Fruit fly (Drosophila melanogaster) whole organism, embryonic: ENCODE results near the gene CG5762.

Source experiments
- Ada2b ChIP-seq: fragments of 200-800 bp; sonication (Bioruptor generic); IDR thresholded peaks from 2 replicates; pipeline ENCODE4 v1.3.6; 2022; ENCODE audit warnings: missing biosample characterization, missing genetic modification characterization
- CG11247 ChIP-seq: fragments of 200-800 bp; sonication (Bioruptor generic); IDR thresholded peaks from 2 replicates; pipeline ENCODE4 v1.3.6; 2022; ENCODE audit warnings: missing biosample characterization, missing genetic modification characterization
- CG11696 ChIP-seq: fragments of 200-800 bp; sonication (Bioruptor generic); IDR thresholded peaks from 2 replicates; pipeline ENCODE4 v1.3.6; 2022; ENCODE audit warnings: missing biosample characterization, missing genetic modification characterization
- CG12769 ChIP-seq: fragments of 200-800 bp; sonication (Bioruptor generic); optimal IDR thresholded peaks from 2 replicates; lab custom pipeline; 2019; ENCODE audit warnings: missing biosample characterization, mild to moderate bottlenecking, missing genetic modification characterization, moderate library complexity
- CG15601 ChIP-seq: fragments of 200-800 bp; sonication (Bioruptor generic); optimal IDR thresholded peaks from 3 replicates; lab custom pipeline; 2019; ENCODE audit warnings: missing biosample characterization, mild to moderate bottlenecking, missing genetic modification characterization, moderate library complexity
- CG1602 ChIP-seq: fragments of 200-800 bp; sonication (Bioruptor generic); optimal IDR thresholded peaks from 3 replicates; lab custom pipeline; 2016; ENCODE audit warnings: missing biosample characterization, missing genetic modification characterization
- CG1647 ChIP-seq: fragments of 200-800 bp; sonication (Bioruptor generic); optimal IDR thresholded peaks from 3 replicates; lab custom pipeline; 2016; ENCODE audit warnings: missing biosample characterization, missing genetic modification characterization
- CG1792 ChIP-seq: fragments of 200-800 bp; sonication (Bioruptor generic); optimal IDR thresholded peaks from 2 replicates; lab custom pipeline; 2016; ENCODE audit warnings: missing biosample characterization, missing genetic modification characterization
- CG18476 ChIP-seq: fragments of 200-800 bp; sonication (Bioruptor generic); optimal IDR thresholded peaks from 2 replicates; lab custom pipeline; 2016; ENCODE audit warnings: missing biosample characterization, mild to moderate bottlenecking, missing genetic modification characterization
- CG18764 ChIP-seq: fragments of 200-800 bp; sonication (Bioruptor generic); optimal IDR thresholded peaks from 3 replicates; lab custom pipeline; 2016; ENCODE audit warnings: missing biosample characterization, missing genetic modification characterization
- CG2129 ChIP-seq: fragments of 200-800 bp; sonication (Bioruptor generic); IDR thresholded peaks from 2 replicates; pipeline ENCODE4 v1.3.6; 2022; ENCODE audit warnings: missing biosample characterization, missing genetic modification characterization; ENCODE audit not compliant: partially characterized antibody
- CG31365 ChIP-seq: fragments of 200-800 bp; sonication (Bioruptor generic); optimal IDR thresholded peaks from 2 replicates; lab custom pipeline; 2018; ENCODE audit warnings: missing biosample characterization, mild to moderate bottlenecking, missing genetic modification characterization
- CG43689 ChIP-seq: fragments of 200-800 bp; sonication (Bioruptor generic); IDR thresholded peaks from 2 replicates; pipeline ENCODE4 v1.3.6; 2022; ENCODE audit warnings: missing biosample characterization, missing genetic modification characterization
- CG6689 ChIP-seq: fragments of 200-800 bp; sonication (Bioruptor generic); IDR thresholded peaks from 2 replicates; pipeline ENCODE4 v1.3.6; 2022; ENCODE audit warnings: missing biosample characterization, missing genetic modification characterization
- CHES-1-like ChIP-seq: fragments of 200-800 bp; sonication (Bioruptor generic); optimal IDR thresholded peaks from 2 replicates; lab custom pipeline; 2016; ENCODE audit warnings: missing biosample characterization, missing genetic modification characterization
- Dbx ChIP-seq: fragments of 200-800 bp; sonication (Bioruptor generic); IDR thresholded peaks from 3 replicates; pipeline ENCODE4 v1.3.6; 2022; ENCODE audit warnings: missing biosample characterization, missing genetic modification characterization
- Deaf1 ChIP-seq: fragments of 200-800 bp; optimal IDR thresholded peaks from 3 replicates; lab custom pipeline; 2019; ENCODE audit warnings: missing biosample characterization, mild to moderate bottlenecking, missing genetic modification characterization, moderate library complexity
- E2f2 ChIP-seq: fragments of 200-800 bp; sonication (Bioruptor generic); IDR thresholded peaks from 2 replicates; pipeline ENCODE4 v1.3.6; 2022; ENCODE audit warnings: missing biosample characterization, missing genetic modification characterization
- Ets97D ChIP-seq: fragments of 200-800 bp; sonication (Bioruptor generic); optimal IDR thresholded peaks from 3 replicates; lab custom pipeline; 2016; ENCODE audit warnings: missing biosample characterization, missing genetic modification characterization
- GATAe ChIP-seq: fragments of 200-800 bp; sonication (Bioruptor generic); conservative IDR thresholded peaks from 2 replicates; pipeline ENCODE4 v1.3.6; 2022; ENCODE audit warnings: missing biosample characterization, missing genetic modification characterization
- Hr3 ChIP-seq: fragments of 200-800 bp; sonication (Bioruptor generic); optimal IDR thresholded peaks from 3 replicates; lab custom pipeline; 2016; ENCODE audit warnings: missing biosample characterization, missing genetic modification characterization
- Lhr ChIP-seq: fragments of 200-800 bp; sonication (Bioruptor generic); optimal IDR thresholded peaks from 3 replicates; lab custom pipeline; 2017; ENCODE audit warnings: mild to moderate bottlenecking, missing biosample characterization, missing genetic modification reagents, missing genetic modification characterization
- NC2α ChIP-seq: fragments of 200-800 bp; sonication (Bioruptor generic); optimal IDR thresholded peaks from 2 replicates; lab custom pipeline; 2016; ENCODE audit warnings: missing biosample characterization, missing genetic modification characterization
- NK7.1 ChIP-seq: fragments of 200-800 bp; sonication (Bioruptor generic); optimal IDR thresholded peaks from 3 replicates; lab custom pipeline; 2016; ENCODE audit warnings: missing biosample characterization, missing genetic modification characterization
- Nf-YA ChIP-seq: fragments of 200-800 bp; sonication (Bioruptor generic); IDR thresholded peaks from 2 replicates; pipeline ENCODE4 v1.3.6; 2022; ENCODE audit warnings: missing biosample characterization, missing genetic modification characterization
- Stat92E ChIP-seq, 3 experiments: fragments of >200 bp in 2 of 3; fragments of 200-800 bp in 1 of 3; sonication (Bioruptor generic) in 1 of 3; optimal IDR thresholded peaks; 2 replicates each; lab custom pipeline; 2017 to 2019; ENCODE audit warnings: missing biosample characterization in 3 of 3, missing genetic modification characterization in 3 of 3, mild to moderate bottlenecking in 1 of 3, moderate library complexity in 1 of 3
- al ChIP-seq: fragments of 200-800 bp; sonication (Bioruptor generic); IDR thresholded peaks from 2 replicates; pipeline ENCODE4 v1.3.6; 2022; ENCODE audit warnings: missing biosample characterization, missing genetic modification characterization
- ap ChIP-seq: fragments of 200-800 bp; sonication (Bioruptor generic); IDR thresholded peaks from 2 replicates; pipeline ENCODE4 v1.3.6; 2022; ENCODE audit warnings: missing biosample characterization, missing genetic modification characterization
- bcd ChIP-seq: fragments of 200-800 bp; sonication (Bioruptor generic); optimal IDR thresholded peaks from 2 replicates; lab custom pipeline; 2017; ENCODE audit warnings: missing biosample characterization, mild to moderate bottlenecking, missing genetic modification characterization
- bowl ChIP-seq: fragments of 200-800 bp; sonication (Bioruptor generic); IDR thresholded peaks from 2 replicates; pipeline ENCODE4 v1.3.6; 2022; ENCODE audit warnings: missing biosample characterization, missing genetic modification characterization
- chm ChIP-seq: fragments of 200-800 bp; sonication (Bioruptor generic); IDR thresholded peaks from 2 replicates; pipeline ENCODE4 v1.3.6; 2022; ENCODE audit warnings: missing biosample characterization, missing genetic modification characterization
- ci ChIP-seq: fragments of 200-800 bp; sonication (Bioruptor generic); IDR thresholded peaks from 3 replicates; pipeline ENCODE4 v1.3.6; 2022; ENCODE audit warnings: missing biosample characterization, missing genetic modification characterization
- ems ChIP-seq: fragments of 200-800 bp; sonication (Bioruptor generic); optimal IDR thresholded peaks from 3 replicates; lab custom pipeline; 2016; ENCODE audit warnings: missing biosample characterization, missing genetic modification characterization
- fd102C ChIP-seq: fragments of 200-800 bp; sonication (Bioruptor generic); optimal IDR thresholded peaks from 2 replicates; lab custom pipeline; 2018; ENCODE audit warnings: missing biosample characterization, mild to moderate bottlenecking, missing genetic modification characterization, moderate library complexity
- fd96Cb ChIP-seq: fragments of 200-800 bp; sonication (Bioruptor generic); optimal IDR thresholded peaks from 2 replicates; lab custom pipeline; 2018; ENCODE audit warnings: missing biosample characterization, mild to moderate bottlenecking, missing genetic modification characterization, moderate library complexity
- gce ChIP-seq: fragments of 200-800 bp; sonication (Bioruptor generic); IDR thresholded peaks from 3 replicates; pipeline ENCODE4 v1.3.6; 2022; ENCODE audit warnings: missing biosample characterization, missing genetic modification characterization
- hbn ChIP-seq: fragments of 200-800 bp; sonication (Bioruptor generic); IDR thresholded peaks from 2 replicates; pipeline ENCODE4 v1.3.6; 2022; ENCODE audit warnings: missing biosample characterization, missing genetic modification characterization; ENCODE audit not compliant: partially characterized antibody
- ken ChIP-seq: fragments of 200-800 bp; sonication (Bioruptor generic); IDR thresholded peaks from 3 replicates; pipeline ENCODE4 v1.3.6; 2022; ENCODE audit warnings: missing biosample characterization, missing genetic modification characterization
- mld ChIP-seq: fragments of 200-800 bp; sonication (Bioruptor generic); IDR thresholded peaks from 3 replicates; pipeline ENCODE4 v1.3.6; 2022; ENCODE audit warnings: missing biosample characterization, missing genetic modification characterization; ENCODE audit not compliant: partially characterized antibody
- pnt ChIP-seq: fragments of 200-800 bp; sonication (Bioruptor generic); optimal IDR thresholded peaks from 3 replicates; lab custom pipeline; 2016; ENCODE audit warnings: missing biosample characterization, missing genetic modification characterization
- salm ChIP-seq: fragments of 200-800 bp; sonication (Bioruptor generic); optimal IDR thresholded peaks from 2 replicates; lab custom pipeline; 2018; ENCODE audit warnings: missing biosample characterization, mild to moderate bottlenecking, missing genetic modification characterization
- sc ChIP-seq, 3 experiments: fragments of >200 bp in 2 of 3; fragments of 200-800 bp in 1 of 3; sonication (Bioruptor generic) in 1 of 3; optimal IDR thresholded peaks; 2 replicates in 2 of 3; 3 replicates in 1 of 3; lab custom pipeline; 2017; ENCODE audit warnings: mild to moderate bottlenecking in 1 of 3, missing biosample characterization in 1 of 3, missing genetic modification characterization in 1 of 3, missing genetic modification reagents in 1 of 3
- sd ChIP-seq: fragments of 200-800 bp; sonication (Bioruptor generic); optimal IDR thresholded peaks from 3 replicates; lab custom pipeline; 2018; ENCODE audit warnings: missing biosample characterization, mild to moderate bottlenecking, missing genetic modification characterization, moderate library complexity
- seq ChIP-seq: fragments of 200-800 bp; sonication (Bioruptor generic); IDR thresholded peaks from 2 replicates; pipeline ENCODE4 v1.3.6; 2022; ENCODE audit warnings: missing biosample characterization, missing genetic modification characterization
- slbo ChIP-seq: fragments of 200-800 bp; sonication (Bioruptor generic); IDR thresholded peaks from 2 replicates; pipeline ENCODE4 v1.3.6; 2022; ENCODE audit warnings: missing biosample characterization, missing genetic modification characterization
- slp2 ChIP-seq: fragments of 200-800 bp; sonication (Bioruptor generic); optimal IDR thresholded peaks from 2 replicates; lab custom pipeline; 2016; ENCODE audit warnings: missing biosample characterization, missing genetic modification characterization
- sug ChIP-seq: fragments of 200-800 bp; optimal IDR thresholded peaks from 2 replicates; lab custom pipeline; 2019; ENCODE audit warnings: missing biosample characterization, mild to moderate bottlenecking, missing genetic modification characterization, moderate library complexity
- ttk ChIP-seq: fragments of 200-800 bp; sonication (Bioruptor generic); IDR thresholded peaks from 2 replicates; pipeline ENCODE4 v2.1.2; 2022; ENCODE audit warnings: missing biosample characterization, missing genetic modification characterization
- yki ChIP-seq: fragments of >200 bp; optimal IDR thresholded peaks from 3 replicates; lab custom pipeline; 2018

CG5762 gene

dm6 chr3R:24318217-24319082, 43.0 kb downstream of the CG5762 start, which contains the start of the genes Nab2 and BRWD3 (continued):
- TF ChIP-seq E2f2 (GFP tag; lab: Robert Waterston, UW): peak; percentile 57
- TF ChIP-seq Nf-YA (GFP tag; lab: Robert Waterston, UW): no peak
- peak; percentile 19; the same call in 1 of the 3 replicates for TF ChIP-seq Dbx (GFP tag; lab: Robert Waterston, UW)
- no peak for TF ChIP-seq seq
- peak; percentile 34; the same call in 1 of the 2 replicates for TF ChIP-seq CG11247 (GFP tag; lab: Robert Waterston, UW)
- no peak for TF ChIP-seq ap
- TF ChIP-seq salm (tag; lab: Kevin White, UChicago): no peak
- no peak for TF ChIP-seq ems (GFP tag; lab: Kevin White, UChicago)
- peak; percentile 60; the same call in 1 of the 3 replicates for TF ChIP-seq ken (GFP tag; lab: Robert Waterston, UW)
- TF ChIP-seq Lhr (GFP tag; lab: Kevin White, UChicago): no peak
- peak; percentile 22 for TF ChIP-seq bcd (GFP tag; lab: Kevin White, UChicago)
- TF ChIP-seq CG15601: no peak
- no peak for TF ChIP-seq Stat92E (GFP tag; optimal IDR thresholded peaks at IDR 0.05; lab: Kevin White, UChicago)
- TF ChIP-seq CG6689: 0 out of 2 replicates have a peak, but pooled peaks have one; percentile 4
- no peak for TF ChIP-seq Ada2b (GFP tag; lab: Robert Waterston, UW)
- TF ChIP-seq CG12769 (tag; lab: Kevin White, UChicago): no peak
- peak; percentile 55; the same call in 1 of the 3 replicates for TF ChIP-seq ci (GFP tag; lab: Robert Waterston, UW)
- 0 out of 2 replicates have a peak, but pooled peaks have one; percentile 24 for TF ChIP-seq ttk
- no peak for TF ChIP-seq sd (tag; lab: Kevin White, UChicago)
- TF ChIP-seq GATAe (GFP tag; lab: Robert Waterston, UW): no peak
- peak; percentile 43 for TF ChIP-seq Hr3
- no peak for TF ChIP-seq yki
- no peak for TF ChIP-seq sug (tag; lab: Kevin White, UChicago)
- no peak for TF ChIP-seq CG43689 (GFP tag; lab: Robert Waterston, UW)
- TF ChIP-seq slp2: no peak
- TF ChIP-seq pnt (GFP tag; lab: Kevin White, UChicago): no peak
- peak; percentile 54 for TF ChIP-seq hbn (GFP tag; lab: Robert Waterston, UW)
- peak; percentile 18 for TF ChIP-seq CG1602 (GFP tag; lab: Kevin White, UChicago)
- TF ChIP-seq gce (GFP tag; lab: Robert Waterston, UW): no peak
- TF ChIP-seq CG1647 (GFP tag; lab: Kevin White, UChicago): no peak
- no peak for TF ChIP-seq CG31365 (tag; lab: Kevin White, UChicago)
- no peak for TF ChIP-seq Deaf1 (tag; lab: Kevin White, UChicago)
- TF ChIP-seq CG11696: no peak
- TF ChIP-seq slbo: peak; percentile 75
- TF ChIP-seq chm: no peak
- peak; percentile 60; the same call in 1 of the 3 replicates for TF ChIP-seq mld (GFP tag; lab: Robert Waterston, UW)
- TF ChIP-seq fd102C (GFP tag; lab: Kevin White, UChicago): no peak
- TF ChIP-seq CG18764 (GFP tag; lab: Kevin White, UChicago): no peak
- no peak for TF ChIP-seq CG1792
- TF ChIP-seq fd96Cb (tag; lab: Kevin White, UChicago): peak; percentile 21
- TF ChIP-seq Ets97D: peak; percentile 19
- TF ChIP-seq CHES-1-like (GFP tag; lab: Kevin White, UChicago): no peak
- no peak for TF ChIP-seq NC2α (GFP tag; lab: Kevin White, UChicago)
- TF ChIP-seq CG2129: peak; percentile 17
- TF ChIP-seq bowl (GFP tag; lab: Robert Waterston, UW): no peak
- TF ChIP-seq al (GFP tag; lab: Robert Waterston, UW): 0 out of 2 replicates have a peak, but pooled peaks have one; percentile 34
- no peak for TF ChIP-seq sc (optimal IDR thresholded peaks at IDR 0.05; lab: Kevin White, UChicago)
- no peak for TF ChIP-seq sc (GFP tag; optimal IDR thresholded peaks at IDR 0.05; lab: Kevin White, UChicago)
- TF ChIP-seq CG18476: peak; percentile 44
- no peak for TF ChIP-seq NK7.1 (GFP tag; lab: Kevin White, UChicago)
